Worm (Caenorhabditis elegans) whole organism, L1 larva: ENCODE measurements around the gene F15E6.3.

Experiments used
- C04F5.9 ChIP-seq: sonication (generic microtip); optimal IDR thresholded peaks from 2 replicates; lab custom pipeline; 2016; ENCODE audit warnings: missing genetic modification characterization, missing compliant biosample characterization
- C34B4.2 ChIP-seq: sonication (generic microtip); optimal IDR thresholded peaks from 2 replicates; lab custom pipeline; 2017; ENCODE audit warnings: mild to moderate bottlenecking, missing genetic modification characterization, missing compliant biosample characterization
- F16B12.6 ChIP-seq: fragments of 150-350 bp; optimal IDR thresholded peaks from 2 replicates; lab custom pipeline; 2014; ENCODE audit warnings: missing biosample characterization, missing genetic modification characterization
- ama-1 ChIP-seq: fragments of 150-350 bp; optimal IDR thresholded peaks from 2 replicates; lab custom pipeline; 2014
- blmp-1 ChIP-seq: fragments of 150-350 bp; optimal IDR thresholded peaks from 2 replicates; lab custom pipeline; 2014; ENCODE audit warnings: missing biosample characterization, missing genetic modification characterization
- ceh-88 ChIP-seq: fragments of 200-800 bp; sonication (Bioruptor generic); IDR thresholded peaks from 2 replicates; pipeline ENCODE4 v1.3.6; 2022; ENCODE audit warnings: missing genetic modification characterization, missing compliant biosample characterization
- ces-1 ChIP-seq: fragments of 150-350 bp; optimal IDR thresholded peaks from 2 replicates; lab custom pipeline; 2014; ENCODE audit warnings: missing biosample characterization, missing genetic modification reagents, missing genetic modification characterization
- efl-1 ChIP-seq, 4 experiments: fragments of 150-350 bp; optimal IDR thresholded peaks in 3 of 4; peaks in 1 of 4; 1 replicate in 1 of 4; 2 replicates in 3 of 4; lab custom pipeline; 2014; ENCODE audit warnings: missing biosample characterization in 2 of 4, missing genetic modification characterization in 2 of 4, missing genetic modification reagents in 2 of 4
- ets-5 ChIP-seq: fragments of 200-800 bp; sonication (Bioruptor generic); IDR thresholded peaks from 2 replicates; pipeline ENCODE4 v1.3.6; 2022; ENCODE audit warnings: missing genetic modification characterization, missing compliant biosample characterization
- fos-1 ChIP-seq: fragments of 150-350 bp; optimal IDR thresholded peaks from 2 replicates; lab custom pipeline; 2014; ENCODE audit warnings: missing biosample characterization, missing genetic modification characterization
- lin-35 ChIP-seq, 2 experiments: fragments of 150-350 bp; optimal IDR thresholded peaks; 2 replicates each; lab custom pipeline; 2014; ENCODE audit warnings: missing biosample characterization in 2 of 2, missing genetic modification characterization in 2 of 2, missing genetic modification reagents in 2 of 2
- lsy-2 ChIP-seq, 2 experiments: fragments of 150-350 bp; optimal IDR thresholded peaks; 2 replicates each; lab custom pipeline; 2014; ENCODE audit warnings: missing biosample characterization in 2 of 2, missing genetic modification characterization in 2 of 2
- mab-9 ChIP-seq: fragments of 200-800 bp; sonication (Bioruptor generic); IDR thresholded peaks from 2 replicates; pipeline ENCODE4 v1.3.6; 2022; ENCODE audit warnings: missing genetic modification reagents, missing genetic modification characterization, missing compliant biosample characterization
- mdl-1 ChIP-seq, 2 experiments: fragments of 150-350 bp; optimal IDR thresholded peaks; 2 replicates each; lab custom pipeline; 2014 to 2017; ENCODE audit warnings: missing biosample characterization in 2 of 2, missing genetic modification characterization in 2 of 2, inconsistent platforms in 1 of 2
- mep-1 ChIP-seq: fragments of 150-350 bp; optimal IDR thresholded peaks from 2 replicates; lab custom pipeline; 2014; ENCODE audit warnings: missing biosample characterization, missing genetic modification characterization
- nhr-11 ChIP-seq: fragments of 150-350 bp; optimal IDR thresholded peaks from 2 replicates; lab custom pipeline; 2014; ENCODE audit warnings: missing biosample characterization, missing genetic modification characterization
- nhr-12 ChIP-seq: sonication (generic microtip); optimal IDR thresholded peaks from 2 replicates; lab custom pipeline; 2017; ENCODE audit warnings: missing biosample characterization, missing genetic modification characterization
- pag-3 ChIP-seq: sonication (generic microtip); optimal IDR thresholded peaks from 2 replicates; lab custom pipeline; 2017; ENCODE audit warnings: missing genetic modification characterization, mild to moderate bottlenecking, missing compliant biosample characterization, antibody characterized with exemption, borderline replicate concordance; ENCODE audit not compliant: insufficient read depth
- pqm-1 ChIP-seq: sonication (generic microtip); optimal IDR thresholded peaks from 3 replicates; lab custom pipeline; 2017; ENCODE audit warnings: missing biosample characterization, missing genetic modification characterization
- rnt-1 ChIP-seq: sonication (generic microtip); optimal IDR thresholded peaks from 2 replicates; lab custom pipeline; 2016; ENCODE audit warnings: mild to moderate bottlenecking, missing genetic modification characterization, moderate library complexity, missing compliant biosample characterization
- snu-23 ChIP-seq: sonication (generic microtip); optimal IDR thresholded peaks from 2 replicates; lab custom pipeline; 2016; ENCODE audit warnings: missing genetic modification characterization, missing compliant biosample characterization
- swsn-7 ChIP-seq: sonication (generic microtip); optimal IDR thresholded peaks from 2 replicates; lab custom pipeline; 2016; ENCODE audit warnings: missing genetic modification characterization, missing compliant biosample characterization
- tlp-1 ChIP-seq: fragments of 150-350 bp; optimal IDR thresholded peaks from 2 replicates; lab custom pipeline; 2014; ENCODE audit warnings: missing biosample characterization, missing genetic modification characterization
- unc-62 ChIP-seq: fragments of 150-350 bp; optimal IDR thresholded peaks from 2 replicates; lab custom pipeline; 2014; ENCODE audit warnings: missing biosample characterization, missing genetic modification reagents, missing genetic modification characterization
- unc-86 ChIP-seq: sonication (generic microtip); optimal IDR thresholded peaks from 2 replicates; lab custom pipeline; 2016; ENCODE audit warnings: missing genetic modification characterization, missing compliant biosample characterization
- vab-15 ChIP-seq: sonication (generic microtip); optimal IDR thresholded peaks from 2 replicates; lab custom pipeline; 2017; ENCODE audit warnings: missing genotype, mild to moderate bottlenecking, missing genetic modification characterization, missing compliant biosample characterization
- xbp-1 ChIP-seq: sonication (generic microtip); optimal IDR thresholded peaks from 2 replicates; lab custom pipeline; 2016; ENCODE audit warnings: missing genetic modification characterization, missing compliant biosample characterization
- zip-4 ChIP-seq: fragments of 200-800 bp; sonication (Bioruptor generic); optimal IDR thresholded peaks from 2 replicates; lab custom pipeline; 2018; ENCODE audit warnings: mild to moderate bottlenecking, missing genetic modification characterization, moderate library complexity, missing compliant biosample characterization
- ztf-11 ChIP-seq, 2 experiments: sonication (generic microtip); optimal IDR thresholded peaks; 2 replicates each; lab custom pipeline; 2016 to 2017; ENCODE audit warnings: missing genetic modification characterization in 2 of 2, missing biosample characterization in 1 of 2, missing compliant biosample characterization in 1 of 2

The F15E6.3 gene

DNA sequence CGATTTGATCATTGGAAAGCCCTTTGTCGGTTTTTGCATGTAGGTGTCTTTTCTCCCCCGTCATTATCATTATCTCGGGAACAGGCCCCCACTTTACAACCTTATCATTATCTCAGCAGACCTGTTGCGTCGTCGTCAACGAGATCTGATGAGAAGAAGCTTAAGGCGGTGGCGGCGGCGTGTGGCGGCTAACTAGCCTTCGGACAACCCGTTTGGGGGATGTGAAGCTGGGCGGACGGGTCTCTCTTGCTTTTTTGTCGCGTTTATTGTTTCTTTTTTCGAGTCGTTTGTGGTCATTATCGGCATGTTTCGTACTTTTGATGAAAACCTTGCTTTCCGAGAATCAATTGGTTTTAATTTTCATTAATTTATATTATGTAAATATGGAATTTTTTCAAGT, 5.3 kb downstream of the F15E6.3 start:
- peak; percentile 40 for TF ChIP-seq blmp-1 (tag; lab: Kevin White, UChicago)
- no peak for TF ChIP-seq efl-1 (optimal IDR thresholded peaks at IDR 0.05; lab: Kevin White, UChicago)
- TF ChIP-seq efl-1 (GFP tag; optimal IDR thresholded peaks at IDR 0.05 in 1 of 2; lab: Kevin White, UChicago) = peak in 1 of 2 experiments; percentile 30
- no peak for TF ChIP-seq mep-1 (tag; lab: Kevin White, UChicago)

DNA sequence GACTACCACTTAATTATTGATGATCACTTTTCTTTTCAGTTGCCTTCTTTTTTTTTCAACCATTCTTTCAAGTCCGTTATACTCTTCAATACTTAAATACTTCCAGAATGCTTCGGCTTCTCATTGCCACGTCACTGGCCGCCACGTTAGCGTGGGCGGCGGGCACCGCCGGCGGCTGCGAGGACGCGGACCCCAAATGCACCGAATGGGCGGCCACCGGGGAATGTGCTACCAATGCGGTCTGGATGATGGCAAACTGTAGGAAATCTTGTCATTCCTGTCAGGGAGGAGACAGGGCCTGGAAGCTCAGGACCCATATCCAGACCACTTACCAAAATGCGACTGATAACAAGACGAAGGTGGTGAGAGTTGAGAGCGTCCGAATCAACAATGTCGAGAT, 6.5 kb downstream of the F15E6.3 start, which contains the start of gene lgc-22:
lgc-22 (plus strand) TSS at position 105 of the 400 bp plus-strand sequence.
- no peak for TF ChIP-seq unc-62
- TF ChIP-seq pag-3 = no peak
- TF ChIP-seq fos-1 (tag; lab: Kevin White, UChicago) = no peak
- TF ChIP-seq lin-35 (GFP tag; optimal IDR thresholded peaks at IDR 0.05; lab: Kevin White, UChicago) = no peak
- TF ChIP-seq zip-4 (GFP tag; lab: Kevin White, UChicago) = no peak
- TF ChIP-seq xbp-1 (tag; lab: Kevin White, UChicago) = no peak
- TF ChIP-seq ces-1 (GFP tag; lab: Kevin White, UChicago) = no peak
- TF ChIP-seq F16B12.6 (tag; lab: Kevin White, UChicago) = no peak
- no peak for TF ChIP-seq swsn-7 (tag; lab: Kevin White, UChicago)
- no peak for TF ChIP-seq mab-9 (GFP tag; lab: Robert Waterston, UW)
- no peak for TF ChIP-seq pqm-1 (tag; lab: Kevin White, UChicago)

DNA sequence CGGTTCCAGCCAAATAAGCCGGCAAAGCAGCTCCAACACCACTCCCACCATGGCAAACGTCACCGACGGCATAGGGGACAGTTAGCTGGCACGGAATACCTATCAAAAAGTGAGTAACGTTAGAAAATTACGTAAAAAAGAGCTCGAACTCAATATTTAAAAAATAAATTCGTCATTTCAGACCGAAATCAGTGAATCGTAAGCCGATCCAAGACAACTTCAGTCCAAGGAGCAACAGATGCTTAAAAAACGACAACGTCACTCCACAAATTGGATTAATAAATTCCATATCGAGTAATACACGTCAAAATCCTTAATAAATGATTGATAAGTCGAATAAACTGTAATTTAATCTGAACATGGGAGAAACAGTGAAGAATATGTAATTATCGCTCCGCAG, 11.6 kb downstream of the F15E6.3 start:
- TF ChIP-seq mdl-1 (tag; optimal IDR thresholded peaks at IDR 0.05; lab: Kevin White, UChicago) (no peak), rnt-1 (no peak), blmp-1 (tag; lab: Kevin White, UChicago) (no peak), ets-5 (GFP tag; lab: Robert Waterston, UW) (no peak), C34B4.2 (no peak), nhr-12 (tag; lab: Kevin White, UChicago) (no peak), ceh-88 (GFP tag; lab: Robert Waterston, UW) (no peak), C04F5.9 (tag; lab: Kevin White, UChicago) (no peak), snu-23 (GFP tag; lab: Kevin White, UChicago) (no peak), unc-86 (tag; lab: Kevin White, UChicago) (no peak)

DNA sequence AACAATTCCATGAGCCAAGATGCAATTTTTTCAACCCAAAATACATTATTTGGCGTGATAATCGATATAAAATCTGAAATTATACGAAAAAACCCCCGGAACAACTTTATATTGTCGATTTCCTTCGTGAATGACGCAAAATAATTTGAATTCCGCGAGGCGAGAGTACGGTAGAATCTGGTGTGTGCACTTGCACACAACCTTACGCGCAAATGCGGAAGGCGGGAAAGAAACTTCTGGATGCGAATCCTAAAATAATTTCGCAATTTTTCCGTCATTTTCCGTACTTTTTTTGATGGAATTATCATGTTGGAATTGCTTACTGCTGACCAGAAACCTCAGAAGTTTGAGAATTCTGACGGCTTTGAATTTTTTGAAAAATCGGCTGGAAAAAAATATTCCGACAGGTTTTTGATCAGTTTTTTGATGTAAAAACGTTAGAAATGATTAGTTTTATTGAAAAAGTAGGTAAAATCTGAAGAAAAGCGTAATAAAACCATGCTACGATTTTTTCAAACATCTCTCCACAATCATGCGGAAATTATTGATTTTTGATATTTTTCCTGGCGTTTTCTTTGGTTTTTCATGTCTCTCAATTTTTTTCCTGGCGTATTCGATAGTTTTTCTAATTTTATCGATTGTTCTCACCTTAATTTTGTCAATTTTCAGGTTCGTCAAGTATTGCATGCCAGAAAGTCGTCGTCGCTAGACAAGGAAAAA, 12.7 kb downstream of the F15E6.3 start, which contains the start of gene set-9:
set-9 (plus strand) TSS at position 670 of the 720 bp plus-strand sequence.
- no peak for TF ChIP-seq nhr-11 (tag; lab: Kevin White, UChicago)
- peak in 1 of 2 experiments; percentile 22 for TF ChIP-seq lsy-2 (tag; optimal IDR thresholded peaks at IDR 0.05; lab: Kevin White, UChicago)
- peak in 1 of 2 experiments; percentile 27 for TF ChIP-seq efl-1 (optimal IDR thresholded peaks at IDR 0.05; lab: Kevin White, UChicago)
- TF ChIP-seq efl-1 (GFP tag; optimal IDR thresholded peaks at IDR 0.05 in 1 of 2; lab: Kevin White, UChicago) = peak in 1 of 2 experiments; percentile 34
- TF ChIP-seq, all 84 proteins: peak for 2

DNA sequence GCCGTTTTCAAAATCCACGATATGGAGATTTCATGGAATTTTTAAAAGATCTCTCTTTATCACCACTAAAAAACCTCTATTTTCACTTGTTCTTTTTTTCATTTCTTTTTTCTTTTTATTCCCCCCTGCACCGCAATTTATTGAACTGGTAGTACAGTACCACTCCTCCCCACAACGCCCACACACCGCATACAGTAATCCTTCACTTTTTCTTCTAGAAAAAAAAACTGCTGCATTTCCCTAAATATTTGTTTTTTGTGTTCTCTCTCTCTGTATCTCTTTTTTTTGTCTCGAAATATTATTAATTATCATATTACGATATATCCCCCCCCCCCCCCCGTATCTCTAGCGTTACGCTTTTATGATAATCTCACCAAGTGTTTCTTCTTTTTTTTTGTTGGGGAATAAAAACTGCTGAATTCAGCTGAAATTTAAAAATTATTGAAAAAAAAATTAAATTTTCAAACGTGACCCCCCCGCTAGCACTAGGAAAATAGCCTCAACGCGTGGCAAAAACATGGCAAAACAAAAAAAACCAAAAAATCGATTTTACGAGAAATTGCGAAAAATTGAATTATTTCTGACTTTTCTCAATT, 22.2 kb downstream of the F15E6.3 start, which contains the start of gene Y24D9B.1:
Y24D9B.1 (plus strand) TSS at position 546 of the 596 bp plus-strand sequence.
- no peak for TF ChIP-seq ztf-11 (tag; optimal IDR thresholded peaks at IDR 0.05; lab: Kevin White, UChicago)
- TF ChIP-seq ama-1 (lab: Kevin White, UChicago) = no peak
- TF ChIP-seq tlp-1 (tag; lab: Kevin White, UChicago) = no peak
- no peak for TF ChIP-seq vab-15 (tag; lab: Kevin White, UChicago)

DNA sequence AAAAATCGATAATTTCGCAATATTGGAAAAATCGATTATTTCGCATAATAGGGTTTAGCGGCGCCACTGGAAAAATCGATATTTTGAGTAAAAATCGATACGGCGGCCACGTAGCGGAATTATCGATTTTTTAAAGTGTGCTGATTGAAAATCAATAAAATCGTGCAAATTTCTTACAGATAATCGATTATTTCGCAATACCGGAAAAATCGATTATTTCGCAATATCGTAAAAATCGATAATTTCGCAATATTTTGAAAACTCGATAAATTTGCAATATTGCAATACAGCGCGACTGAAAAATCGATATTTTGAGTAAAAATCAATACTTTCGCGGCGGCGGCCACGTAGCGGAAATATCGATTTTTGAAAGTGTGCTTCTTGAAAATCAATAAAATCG, 22.9 kb downstream of the F15E6.3 start:
- TF ChIP-seq pqm-1 (tag; lab: Kevin White, UChicago) (no peak), zip-4 (GFP tag; lab: Kevin White, UChicago) (peak; percentile 18)
